Fruit fly (Drosophila melanogaster): Measurements from ENCODE around the gene CG3437.

CG3437 gene

dm6 chr3L:9421621-9422020, 35.8 kb downstream of the CG3437 start:
- TF ChIP-seq CG5204 (GFP tag; optimal IDR thresholded peaks at IDR 0.05) = no peak
- TF ChIP-seq cic (GFP tag; optimal IDR thresholded peaks at IDR 0.05) = peak; percentile 32
- TF ChIP-seq CG33017 (tag; optimal IDR thresholded peaks at IDR 0.05) = no peak
- no peak for TF ChIP-seq CG7101 (tag; optimal IDR thresholded peaks at IDR 0.05)
- TF ChIP-seq toe (GFP tag; optimal IDR thresholded peaks at IDR 0.05) = no peak
- no peak for TF ChIP-seq CG7045 (GFP tag; optimal IDR thresholded peaks at IDR 0.05)
- TF ChIP-seq CG12768 (GFP tag; optimal IDR thresholded peaks at IDR 0.05) = no peak
- TF ChIP-seq cnc (optimal IDR thresholded peaks at IDR 0.05) = no peak
- no peak for TF ChIP-seq bab1 (GFP tag; optimal IDR thresholded peaks at IDR 0.05)
- peak; percentile 26 for TF ChIP-seq ovo (GFP tag; optimal IDR thresholded peaks at IDR 0.05)
- TF ChIP-seq Mnt (GFP tag; optimal IDR thresholded peaks at IDR 0.05) = no peak
- peak; percentile 33 for TF ChIP-seq tj (GFP tag; optimal IDR thresholded peaks at IDR 0.05)
- no peak for TF ChIP-seq CG14711 (tag; optimal IDR thresholded peaks at IDR 0.05)

DNA sequence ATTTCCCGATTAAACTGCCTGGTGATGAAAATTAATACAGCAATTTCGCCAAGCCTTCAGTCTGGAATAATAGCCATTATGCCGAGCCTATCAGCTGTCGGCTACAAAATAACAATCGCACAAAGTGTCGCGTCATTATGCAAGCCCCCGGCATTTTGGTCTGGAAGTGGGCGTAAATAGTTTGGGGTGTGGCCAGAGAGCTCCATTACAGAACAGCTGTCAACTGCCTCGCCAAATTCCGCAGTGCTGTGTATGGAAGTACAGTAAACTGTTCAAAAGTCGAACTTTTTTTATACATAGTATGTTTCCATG, 36.7 kb downstream of the CG3437 start:
- TF ChIP-seq Hr96 (GFP tag; optimal IDR thresholded peaks at IDR 0.05) (no peak), cnc (optimal IDR thresholded peaks at IDR 0.05) (peak; percentile 71 to 73)

DNA sequence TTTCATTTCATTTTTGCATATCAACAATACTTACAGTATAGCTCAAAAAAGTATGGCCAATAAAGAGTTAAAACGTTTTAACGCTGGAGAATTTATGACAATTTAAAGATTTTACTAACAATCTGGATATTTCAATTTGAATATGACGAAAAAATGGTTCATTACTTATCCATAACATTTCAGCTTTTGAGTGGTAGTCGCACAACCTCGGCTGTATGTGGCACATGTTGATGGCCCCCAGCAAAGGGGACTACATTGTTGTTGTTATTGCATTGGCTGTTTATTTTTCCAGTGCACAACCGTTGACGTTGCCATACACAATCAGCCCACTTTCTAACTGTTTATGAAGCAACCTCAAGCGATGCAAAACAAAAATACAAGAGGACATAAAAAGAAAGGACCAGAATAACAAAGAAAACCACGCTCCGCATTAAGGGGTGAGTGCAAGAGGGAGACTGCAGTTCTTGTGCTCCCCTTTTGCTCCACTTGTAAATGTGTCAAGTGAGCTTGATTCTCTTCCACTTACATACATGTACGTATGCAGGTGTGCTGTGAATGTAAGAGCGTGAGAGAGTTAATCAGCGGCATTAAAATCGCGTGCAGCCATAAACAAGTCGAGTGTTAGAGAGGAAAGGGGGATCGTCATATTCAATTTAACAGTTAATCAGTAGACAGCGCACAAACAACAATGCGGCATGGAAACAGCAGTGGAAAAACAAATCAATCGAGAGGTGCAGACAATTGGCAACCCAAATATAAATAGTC, 37.2 kb downstream of the CG3437 start:
- TF ChIP-seq CG5204 (GFP tag; optimal IDR thresholded peaks at IDR 0.05) (peak; percentile 89), CG12768 (GFP tag; optimal IDR thresholded peaks at IDR 0.05) (peak; percentile 88), pad (GFP tag; optimal IDR thresholded peaks at IDR 0.05) (peak; percentile 92), Hr96 (GFP tag; optimal IDR thresholded peaks at IDR 0.05) (peak; percentile 80), Crg-1 (GFP tag; optimal IDR thresholded peaks at IDR 0.05) (peak; percentile 87), cic (GFP tag; optimal IDR thresholded peaks at IDR 0.05) (peak; percentile 87), kay (GFP tag; ENCODE audit: borderline replicate concordance) (peak; percentile 96), Clk (GFP tag; optimal IDR thresholded peaks at IDR 0.05) (peak; percentile 61), CG1620 (GFP tag; optimal IDR thresholded peaks at IDR 0.05) (peak; percentile 84), ovo (GFP tag; optimal IDR thresholded peaks at IDR 0.05) (peak; percentile 84), CG7101 (tag; optimal IDR thresholded peaks at IDR 0.05) (peak; percentile 95), Mnt (GFP tag; optimal IDR thresholded peaks at IDR 0.05) (peak; percentile 89), tj (GFP tag; optimal IDR thresholded peaks at IDR 0.05) (peak; percentile 94), toe (GFP tag; optimal IDR thresholded peaks at IDR 0.05) (peak; percentile 58), CG11617 (GFP tag; optimal IDR thresholded peaks at IDR 0.05) (peak; percentile 95), CG33017 (tag; optimal IDR thresholded peaks at IDR 0.05) (peak; percentile 96), CG14711 (tag; optimal IDR thresholded peaks at IDR 0.05) (peak; percentile 91), CG7045 (GFP tag; optimal IDR thresholded peaks at IDR 0.05) (peak; percentile 95), cnc (optimal IDR thresholded peaks at IDR 0.05) (no peak), bab1 (GFP tag; optimal IDR thresholded peaks at IDR 0.05) (peak; percentile 98)

DNA sequence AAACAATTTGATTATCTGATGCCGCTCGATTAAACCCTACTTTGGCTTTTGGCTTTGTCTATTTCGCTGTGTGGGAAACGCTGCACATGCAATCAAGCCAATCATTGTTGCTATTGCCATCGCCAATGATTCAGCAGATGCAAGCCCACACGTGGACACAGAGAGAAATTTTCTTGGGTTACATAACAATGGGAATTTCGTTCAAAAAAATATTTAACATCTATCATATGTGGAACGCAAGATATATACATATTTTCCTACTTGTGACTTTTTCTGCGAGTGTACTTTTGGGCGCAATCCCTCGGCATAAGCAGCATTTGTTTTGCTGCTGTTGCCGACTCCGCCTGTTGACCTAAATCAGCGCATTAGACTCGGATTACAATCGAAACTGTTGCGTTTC, 38.1 kb downstream of the CG3437 start:
- peak; percentile 54 for TF ChIP-seq tj (GFP tag; optimal IDR thresholded peaks at IDR 0.05)
- TF ChIP-seq Hr96 (GFP tag; optimal IDR thresholded peaks at IDR 0.05) = peak; percentile 38
- peak; percentile 35 for TF ChIP-seq CG5204 (GFP tag; optimal IDR thresholded peaks at IDR 0.05)
- peak; percentile 24 for TF ChIP-seq CG12768 (GFP tag; optimal IDR thresholded peaks at IDR 0.05)
- TF ChIP-seq CG11617 (GFP tag; optimal IDR thresholded peaks at IDR 0.05) = no peak
- TF ChIP-seq Clk (GFP tag; optimal IDR thresholded peaks at IDR 0.05) = no peak
- TF ChIP-seq bab1 (GFP tag; optimal IDR thresholded peaks at IDR 0.05) = peak; percentile 41
- TF ChIP-seq cnc (optimal IDR thresholded peaks at IDR 0.05) = peak; percentile 40 to 63

DNA sequence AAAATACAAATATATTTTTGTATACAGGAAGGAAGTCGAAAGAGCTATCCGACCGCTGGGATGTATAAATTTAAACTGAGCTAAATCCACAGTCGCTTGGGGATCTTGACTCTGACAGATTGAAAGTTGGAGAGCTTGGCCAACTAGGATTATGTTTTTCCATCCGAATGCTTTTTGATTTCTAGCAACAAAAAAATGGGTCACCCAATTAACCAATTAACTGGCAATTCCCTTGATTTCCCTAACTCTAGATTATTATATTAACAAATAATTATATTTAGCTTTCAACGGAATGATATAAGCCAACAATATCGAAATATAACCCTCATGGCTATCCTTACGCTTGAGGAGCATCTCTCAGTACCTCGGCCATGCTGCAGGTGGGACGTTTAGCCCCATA, 40.2 kb downstream of the CG3437 start, which contains the start of gene CG3982:
Gene CG3982 (minus strand): TSS at position 101 of the 400 bp plus-strand sequence.
- TF ChIP-seq CG14711 (tag; optimal IDR thresholded peaks at IDR 0.05) (no peak), Crg-1 (GFP tag; optimal IDR thresholded peaks at IDR 0.05) (no peak)

dm6 chr3L:9410754-9411423, 46.6 kb downstream of the CG3437 start, which contains the start of the genes CG4022 and Cpsf5:
Gene CG4022 (minus strand): TSS chr3L:9410832.
Gene Cpsf5 (plus strand): TSS chr3L:9411038.
- TF ChIP-seq toe (GFP tag; optimal IDR thresholded peaks at IDR 0.05) (peak; percentile 91), cic (GFP tag; optimal IDR thresholded peaks at IDR 0.05) (peak; percentile 66), kay (GFP tag; ENCODE audit: borderline replicate concordance) (peak; percentile 87), CG33017 (tag; optimal IDR thresholded peaks at IDR 0.05) (peak; percentile 84), CG14711 (tag; optimal IDR thresholded peaks at IDR 0.05) (peak; percentile 85), tj (GFP tag; optimal IDR thresholded peaks at IDR 0.05) (peak; percentile 72), CG11617 (GFP tag; optimal IDR thresholded peaks at IDR 0.05) (peak; percentile 90), Mnt (GFP tag; optimal IDR thresholded peaks at IDR 0.05) (peak; percentile 89), ovo (GFP tag; optimal IDR thresholded peaks at IDR 0.05) (peak; percentile 74), CG5204 (GFP tag; optimal IDR thresholded peaks at IDR 0.05) (no peak), CG7101 (tag; optimal IDR thresholded peaks at IDR 0.05) (peak; percentile 88), cnc (optimal IDR thresholded peaks at IDR 0.05) (no peak), pad (GFP tag; optimal IDR thresholded peaks at IDR 0.05) (peak; percentile 61), Hr96 (GFP tag; optimal IDR thresholded peaks at IDR 0.05) (no peak), CG7045 (GFP tag; optimal IDR thresholded peaks at IDR 0.05) (peak; percentile 83), bab1 (GFP tag; optimal IDR thresholded peaks at IDR 0.05) (peak; percentile 80), CG1620 (GFP tag; optimal IDR thresholded peaks at IDR 0.05) (peak; percentile 84), CG12768 (GFP tag; optimal IDR thresholded peaks at IDR 0.05) (peak; percentile 78), Crg-1 (GFP tag; optimal IDR thresholded peaks at IDR 0.05) (peak; percentile 77), Clk (GFP tag; optimal IDR thresholded peaks at IDR 0.05) (peak; percentile 62)

Data from whole organism, adult.